Worm (Caenorhabditis elegans) whole organism, young adult: Measurements from ENCODE around the gene haf-2.

Source experiments
- ama-1 ChIP-seq, 3 experiments: fragments of 150-350 bp in 1 of 3; sonication (generic microtip) in 2 of 3; optimal IDR thresholded peaks; 2 replicates each; lab custom pipeline; 2014 to 2018; ENCODE audit warnings: missing biosample characterization in 2 of 3, missing genetic modification characterization in 2 of 3, missing genetic modification reagents in 2 of 3
- him-1 ChIP-seq: sonication (generic microtip); optimal IDR thresholded peaks from 2 replicates; lab custom pipeline; 2016; ENCODE audit warnings: missing genotype, missing genetic modification reagents, missing genetic modification characterization, missing compliant biosample characterization
- lin-26 ChIP-seq: fragments of 200-800 bp; sonication (Bioruptor generic); IDR thresholded peaks from 2 replicates; pipeline ENCODE4 v1.3.6; 2022; ENCODE audit warnings: missing genetic modification reagents, missing genetic modification characterization, missing compliant biosample characterization
- nfya-1 ChIP-seq: sonication (generic microtip); optimal IDR thresholded peaks from 2 replicates; lab custom pipeline; 2017; ENCODE audit warnings: antibody characterized with exemption, missing compliant biosample characterization, missing genetic modification characterization, borderline replicate concordance; ENCODE audit not compliant: insufficient read depth
- rec-8 ChIP-seq, 2 experiments: sonication (generic microtip); optimal IDR thresholded peaks; 2 replicates each; lab custom pipeline; 2016; ENCODE audit warnings: mild to moderate bottlenecking in 2 of 2, missing genetic modification characterization in 2 of 2, missing genetic modification reagents in 2 of 2, missing genotype in 2 of 2, missing biosample characterization in 1 of 2, missing compliant biosample characterization in 1 of 2, moderate library complexity in 1 of 2
- snpc-1.1 ChIP-seq: sonication (generic microtip); optimal IDR thresholded peaks from 2 replicates; lab custom pipeline; 2017; ENCODE audit warnings: missing genetic modification characterization, mild to moderate bottlenecking, missing compliant biosample characterization, antibody characterized with exemption, moderate library complexity, missing genotype, missing genetic modification reagents; ENCODE audit not compliant: insufficient read depth
- somi-1 ChIP-seq: fragments of 200-800 bp; sonication (Bioruptor generic); optimal IDR thresholded peaks from 2 replicates; lab custom pipeline; 2018; ENCODE audit warnings: mild to moderate bottlenecking, missing genetic modification characterization, missing compliant biosample characterization
- unc-62 ChIP-seq: fragments of 150-350 bp; optimal IDR thresholded peaks from 2 replicates; lab custom pipeline; 2014; ENCODE audit warnings: missing biosample characterization, missing genetic modification reagents, missing genetic modification characterization

DNA sequence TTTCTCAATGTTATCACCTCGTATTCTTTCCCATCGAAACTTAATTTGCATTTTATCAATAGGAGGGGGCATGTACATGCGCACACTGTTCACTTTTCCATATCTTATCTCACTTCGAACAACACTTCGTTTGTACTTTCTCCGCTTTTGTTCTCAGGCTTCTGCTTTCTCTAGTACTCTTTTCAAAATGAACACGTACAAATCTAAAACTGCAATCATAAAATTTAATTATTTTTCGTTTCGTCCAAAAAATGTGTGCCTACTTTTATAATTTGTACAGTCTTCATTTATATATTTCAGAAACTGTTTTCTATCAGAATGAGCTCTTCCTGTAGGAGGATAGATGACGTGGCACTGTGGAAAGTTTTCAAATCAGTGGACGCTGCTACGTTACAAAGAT, 42.5 kb upstream of the haf-2 start, which contains the start of gene C07D10.1:
- no peak for TF ChIP-seq ama-1 (optimal IDR thresholded peaks at IDR 0.05; lab: Kevin White, UChicago)
- TF ChIP-seq ama-1 (GFP tag; optimal IDR thresholded peaks at IDR 0.05; lab: Kevin White, UChicago): no peak
- no peak for TF ChIP-seq him-1
- no peak for TF ChIP-seq rec-8 (tag; optimal IDR thresholded peaks at IDR 0.05; lab: Kevin White, UChicago)
- TF ChIP-seq somi-1: no peak
- TF ChIP-seq snpc-1.1 (tag; lab: Kevin White, UChicago): no peak
- TF ChIP-seq lin-26 (GFP tag; lab: Robert Waterston, UW): no peak
- no peak for TF ChIP-seq unc-62
- no peak for TF ChIP-seq nfya-1
